Fruit fly (Drosophila melanogaster) whole organism, embryonic: ENCODE data around the gene Mo25.

Source experiments
- Antp ChIP-seq: fragments of 200-800 bp; sonication (Bioruptor generic); optimal IDR thresholded peaks from 3 replicates; lab custom pipeline; 2016; ENCODE audit warnings: missing biosample characterization, missing genetic modification characterization
- Asciz ChIP-seq: fragments of 200-800 bp; sonication (Bioruptor generic); optimal IDR thresholded peaks from 2 replicates; lab custom pipeline; 2017; ENCODE audit warnings: missing biosample characterization, mild to moderate bottlenecking, missing genetic modification characterization, missing genetic modification reagents
- Bteb2 ChIP-seq: fragments of 200-800 bp; sonication (Bioruptor generic); optimal IDR thresholded peaks from 2 replicates; lab custom pipeline; 2016; ENCODE audit warnings: missing biosample characterization, missing genetic modification characterization
- CG10543 ChIP-seq: fragments of 200-800 bp; sonication (Bioruptor generic); optimal IDR thresholded peaks from 3 replicates; lab custom pipeline; 2017; ENCODE audit warnings: missing biosample characterization, mild to moderate bottlenecking, missing genetic modification characterization, moderate library complexity
- CG11093 ChIP-seq: fragments of 200-800 bp; sonication (Bioruptor generic); IDR thresholded peaks from 3 replicates; pipeline ENCODE4 v1.3.6; 2022; ENCODE audit warnings: missing biosample characterization, missing genetic modification characterization
- CG11560 ChIP-seq: fragments of 200-800 bp; sonication (Bioruptor generic); IDR thresholded peaks from 3 replicates; pipeline ENCODE4 v1.3.6; 2022; ENCODE audit warnings: missing biosample characterization, missing genetic modification characterization
- CG11695 ChIP-seq: fragments of 200-800 bp; sonication (Bioruptor generic); IDR thresholded peaks from 3 replicates; pipeline ENCODE4 v1.3.6; 2022; ENCODE audit warnings: missing biosample characterization, missing genetic modification characterization
- CG11723 ChIP-seq: fragments of 200-800 bp; sonication (Bioruptor generic); optimal IDR thresholded peaks from 2 replicates; lab custom pipeline; 2017; ENCODE audit warnings: missing biosample characterization, mild to moderate bottlenecking, missing genetic modification characterization
- CG12071 ChIP-seq: fragments of 200-800 bp; sonication (Bioruptor generic); optimal IDR thresholded peaks from 3 replicates; lab custom pipeline; 2018; ENCODE audit warnings: missing biosample characterization, mild to moderate bottlenecking, missing genetic modification characterization
- CG1233 ChIP-seq: fragments of 200-800 bp; sonication (Bioruptor generic); optimal IDR thresholded peaks from 4 replicates; lab custom pipeline; 2018; ENCODE audit warnings: missing biosample characterization, mild to moderate bottlenecking, missing genetic modification characterization
- CG13894 ChIP-seq: fragments of 200-800 bp; sonication (Bioruptor generic); optimal IDR thresholded peaks from 3 replicates; lab custom pipeline; 2018; ENCODE audit warnings: missing biosample characterization, mild to moderate bottlenecking, missing genetic modification characterization, moderate library complexity
- CG15601 ChIP-seq: fragments of 200-800 bp; sonication (Bioruptor generic); optimal IDR thresholded peaks from 3 replicates; lab custom pipeline; 2019; ENCODE audit warnings: missing biosample characterization, mild to moderate bottlenecking, missing genetic modification characterization, moderate library complexity
- CG1603 ChIP-seq: fragments of 200-800 bp; sonication (Bioruptor generic); optimal IDR thresholded peaks from 2 replicates; lab custom pipeline; 2019; ENCODE audit warnings: missing biosample characterization, mild to moderate bottlenecking, missing genetic modification characterization, moderate library complexity
- CG16779 ChIP-seq: fragments of 200-800 bp; sonication (Bioruptor generic); IDR thresholded peaks from 2 replicates; pipeline ENCODE4 v1.3.6; 2022; ENCODE audit warnings: missing biosample characterization, missing genetic modification characterization
- CG17385 ChIP-seq: fragments of 200-800 bp; sonication (Bioruptor generic); optimal IDR thresholded peaks from 3 replicates; lab custom pipeline; 2018; ENCODE audit warnings: missing biosample characterization, mild to moderate bottlenecking, missing genetic modification characterization
- CG1792 ChIP-seq: fragments of 200-800 bp; sonication (Bioruptor generic); optimal IDR thresholded peaks from 2 replicates; lab custom pipeline; 2016; ENCODE audit warnings: missing biosample characterization, missing genetic modification characterization
- CG18262 ChIP-seq: fragments of 200-800 bp; optimal IDR thresholded peaks from 3 replicates; lab custom pipeline; 2019; ENCODE audit warnings: missing biosample characterization, mild to moderate bottlenecking, missing genetic modification characterization, moderate library complexity
- CG18599 ChIP-seq: fragments of 200-800 bp; sonication (Bioruptor generic); optimal IDR thresholded peaks from 3 replicates; lab custom pipeline; 2017; ENCODE audit warnings: missing biosample characterization, missing genetic modification characterization, mild to moderate bottlenecking, moderate library complexity, missing genetic modification reagents
- CG32767 ChIP-seq: fragments of 200-800 bp; sonication (Bioruptor generic); IDR thresholded peaks from 2 replicates; pipeline ENCODE4 v1.3.6; 2022; ENCODE audit warnings: missing biosample characterization, missing genetic modification characterization
- CG4854 ChIP-seq: fragments of 200-800 bp; sonication (Bioruptor generic); optimal IDR thresholded peaks from 2 replicates; lab custom pipeline; 2016; ENCODE audit warnings: missing biosample characterization, missing genetic modification characterization, inconsistent platforms
- CG6791 ChIP-seq: fragments of 200-800 bp; sonication (Bioruptor generic); IDR thresholded peaks from 3 replicates; pipeline ENCODE4 v1.3.6; 2022; ENCODE audit warnings: missing biosample characterization, missing genetic modification characterization; ENCODE audit not compliant: partially characterized antibody
- CG8290 ChIP-seq, 3 experiments: fragments of 200-800 bp; sonication (Bioruptor generic); optimal IDR thresholded peaks; 2 replicates each; lab custom pipeline; 2016 to 2019; ENCODE audit warnings: missing biosample characterization in 3 of 3, missing genetic modification characterization in 3 of 3, mild to moderate bottlenecking in 2 of 3, moderate library complexity in 1 of 3
- CG9609 ChIP-seq: fragments of 200-800 bp; sonication (Bioruptor generic); optimal IDR thresholded peaks from 3 replicates; lab custom pipeline; 2016; ENCODE audit warnings: missing biosample characterization, missing genetic modification characterization
- CkIIα-i1 ChIP-seq: fragments of 200-800 bp; sonication (Bioruptor generic); IDR thresholded peaks from 2 replicates; pipeline ENCODE4 v1.3.6; 2022; ENCODE audit warnings: missing biosample characterization, missing genetic modification characterization
- Dref ChIP-seq: fragments of 200-800 bp; sonication (Bioruptor generic); IDR thresholded peaks from 2 replicates; pipeline ENCODE4 v1.3.6; 2022; ENCODE audit warnings: missing biosample characterization, missing genetic modification characterization
- Drgx ChIP-seq: fragments of 200-800 bp; sonication (Bioruptor generic); IDR thresholded peaks from 2 replicates; pipeline ENCODE4 v1.3.6; 2022; ENCODE audit warnings: missing biosample characterization, missing genetic modification characterization
- Eip74EF ChIP-seq, 2 experiments: fragments of 200-800 bp in 1 of 2; fragments of >200 bp in 1 of 2; sonication (Bioruptor generic) in 1 of 2; optimal IDR thresholded peaks; 2 replicates each; lab custom pipeline; 2017 to 2019; ENCODE audit warnings: missing biosample characterization in 2 of 2, missing genetic modification characterization in 2 of 2, mild to moderate bottlenecking in 1 of 2, moderate library complexity in 1 of 2
- Hand ChIP-seq: fragments of 200-800 bp; sonication (Bioruptor generic); optimal IDR thresholded peaks from 2 replicates; lab custom pipeline; 2017; ENCODE audit warnings: mild to moderate bottlenecking, missing biosample characterization, missing genetic modification reagents, missing genetic modification characterization
- Hsf ChIP-seq: fragments of 200-800 bp; sonication (Bioruptor generic); optimal IDR thresholded peaks from 3 replicates; lab custom pipeline; 2016; ENCODE audit warnings: missing biosample characterization, missing genetic modification characterization
- Mrtf ChIP-seq: fragments of 200-800 bp; sonication (Bioruptor generic); IDR thresholded peaks from 3 replicates; pipeline ENCODE4 v1.3.6; 2022; ENCODE audit warnings: missing biosample characterization, missing genetic modification characterization
- Opbp ChIP-seq: fragments of 200-800 bp; sonication (Bioruptor generic); IDR thresholded peaks from 3 replicates; pipeline ENCODE4 v1.3.6; 2022; ENCODE audit warnings: missing biosample characterization, missing genetic modification characterization; ENCODE audit not compliant: partially characterized antibody
- Pdp1 ChIP-seq, 2 experiments: fragments of 200-800 bp; sonication (Bioruptor generic); optimal IDR thresholded peaks; 3 replicates each; lab custom pipeline; 2016; ENCODE audit warnings: missing biosample characterization in 2 of 2, missing genetic modification characterization in 2 of 2, mild to moderate bottlenecking in 1 of 2, moderate library complexity in 1 of 2
- Sin3A ChIP-seq: fragments of >200 bp; optimal IDR thresholded peaks from 2 replicates; lab custom pipeline; 2018
- Sox100B ChIP-seq: fragments of 200-800 bp; sonication (Bioruptor generic); optimal IDR thresholded peaks from 3 replicates; lab custom pipeline; 2018; ENCODE audit warnings: missing biosample characterization, mild to moderate bottlenecking, missing genetic modification characterization
- Spps ChIP-seq: fragments of 200-800 bp; sonication (Bioruptor generic); optimal IDR thresholded peaks from 2 replicates; lab custom pipeline; 2018; ENCODE audit warnings: missing biosample characterization, mild to moderate bottlenecking, missing genetic modification characterization
- Sry-β ChIP-seq: fragments of 200-800 bp; sonication (Bioruptor generic); optimal IDR thresholded peaks from 2 replicates; lab custom pipeline; 2018; ENCODE audit warnings: missing biosample characterization, mild to moderate bottlenecking, missing genetic modification characterization, moderate library complexity
- Stat92E ChIP-seq, 3 experiments: fragments of >200 bp in 2 of 3; fragments of 200-800 bp in 1 of 3; sonication (Bioruptor generic) in 1 of 3; optimal IDR thresholded peaks; 2 replicates each; lab custom pipeline; 2017 to 2019; ENCODE audit warnings: missing biosample characterization in 3 of 3, missing genetic modification characterization in 3 of 3, mild to moderate bottlenecking in 1 of 3, moderate library complexity in 1 of 3
- bbx ChIP-seq: fragments of 200-800 bp; sonication (Bioruptor generic); IDR thresholded peaks from 2 replicates; pipeline ENCODE4 v1.3.6; 2022; ENCODE audit warnings: missing biosample characterization, missing genetic modification characterization; ENCODE audit not compliant: partially characterized antibody
- br ChIP-seq: fragments of >200 bp; optimal IDR thresholded peaks from 2 replicates; lab custom pipeline; 2017
- cad ChIP-seq: fragments of >200 bp; optimal IDR thresholded peaks from 2 replicates; lab custom pipeline; 2017; ENCODE audit warnings: missing biosample characterization, missing genetic modification characterization
- cas ChIP-seq: fragments of 200-800 bp; sonication (Bioruptor generic); IDR thresholded peaks from 2 replicates; pipeline ENCODE4 v1.3.6; 2022; ENCODE audit warnings: missing biosample characterization, missing genetic modification characterization
- ham ChIP-seq: fragments of 200-800 bp; sonication (Bioruptor generic); IDR thresholded peaks from 2 replicates; pipeline ENCODE4 v1.3.6; 2022; ENCODE audit warnings: missing biosample characterization, missing genetic modification characterization
- her ChIP-seq: fragments of 200-800 bp; sonication (Bioruptor generic); optimal IDR thresholded peaks from 2 replicates; lab custom pipeline; 2016; ENCODE audit warnings: missing biosample characterization, missing genetic modification characterization
- jumu ChIP-seq: fragments of 200-800 bp; sonication (Bioruptor generic); optimal IDR thresholded peaks from 3 replicates; lab custom pipeline; 2016; ENCODE audit warnings: missing biosample characterization, missing genetic modification characterization
- lmd ChIP-seq: fragments of 200-800 bp; sonication (Bioruptor generic); IDR thresholded peaks from 2 replicates; pipeline ENCODE4 v1.3.6; 2022; ENCODE audit warnings: missing biosample characterization, missing genetic modification characterization
- mld ChIP-seq: fragments of 200-800 bp; sonication (Bioruptor generic); IDR thresholded peaks from 3 replicates; pipeline ENCODE4 v1.3.6; 2022; ENCODE audit warnings: missing biosample characterization, missing genetic modification characterization; ENCODE audit not compliant: partially characterized antibody
- nmo ChIP-seq: fragments of 200-800 bp; sonication (Bioruptor generic); optimal IDR thresholded peaks from 2 replicates; lab custom pipeline; 2018; ENCODE audit warnings: missing biosample characterization, mild to moderate bottlenecking, missing genetic modification characterization, moderate library complexity
- onecut ChIP-seq: fragments of 200-800 bp; sonication (Bioruptor generic); IDR thresholded peaks from 2 replicates; pipeline ENCODE4 v1.3.6; 2022; ENCODE audit warnings: missing biosample characterization, missing genetic modification characterization
- pnt ChIP-seq: fragments of 200-800 bp; sonication (Bioruptor generic); optimal IDR thresholded peaks from 3 replicates; lab custom pipeline; 2016; ENCODE audit warnings: missing biosample characterization, missing genetic modification characterization
- sima ChIP-seq: fragments of 200-800 bp; sonication (Bioruptor generic); optimal IDR thresholded peaks from 2 replicates; lab custom pipeline; 2016; ENCODE audit warnings: missing biosample characterization, missing genetic modification characterization
- trem ChIP-seq: fragments of 200-800 bp; optimal IDR thresholded peaks from 3 replicates; lab custom pipeline; 2019; ENCODE audit warnings: missing biosample characterization, mild to moderate bottlenecking, missing genetic modification characterization, moderate library complexity

Mo25 gene

DNA sequence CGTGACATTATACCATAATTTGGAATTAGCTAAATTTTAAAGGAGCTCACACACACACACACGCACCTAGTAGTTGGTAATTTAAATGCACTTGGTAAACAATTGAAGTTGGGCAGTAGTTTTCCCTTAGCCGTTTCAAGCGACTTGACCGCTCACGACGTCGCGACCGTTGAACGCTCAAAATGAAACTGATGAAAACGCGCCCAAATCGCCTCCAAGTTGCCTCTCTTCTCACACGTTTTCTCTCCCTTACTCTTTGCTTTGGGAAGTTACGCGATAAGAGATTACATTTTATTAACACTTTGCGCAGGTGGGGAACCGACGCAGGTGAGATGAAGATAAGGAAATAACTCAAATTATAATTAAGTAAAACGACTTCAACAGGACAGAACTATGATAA, 43.1 kb downstream of the Mo25 start (continued):
- TF ChIP-seq CG1792 (GFP tag; lab: Kevin White, UChicago), result no peak
- TF ChIP-seq Hsf, result no peak
- TF ChIP-seq bbx (GFP tag; lab: Robert Waterston, UW), result peak; percentile 47; the same call in 1 of the 2 replicates
- TF ChIP-seq CG11093 (GFP tag; lab: Robert Waterston, UW), result no peak
- no peak for TF ChIP-seq CG11560 (tag; lab: Robert Waterston, UW)
- no peak for TF ChIP-seq cas (GFP tag; lab: Robert Waterston, UW)
- TF ChIP-seq Drgx (GFP tag; lab: Robert Waterston, UW), result no peak
- no peak for TF ChIP-seq onecut (GFP tag; lab: Robert Waterston, UW)
- TF ChIP-seq CG10543 (GFP tag; lab: Kevin White, UChicago), result peak; percentile 12
- TF ChIP-seq CG11695, result 0 out of 3 replicates have a peak, but pooled peaks have one; percentile 26
- no peak for TF ChIP-seq CG9609 (GFP tag; lab: Kevin White, UChicago)
- TF ChIP-seq Antp (GFP tag; lab: Kevin White, UChicago), result no peak
- no peak for TF ChIP-seq sima (GFP tag; lab: Kevin White, UChicago)
- no peak for TF ChIP-seq Sin3A (lab: Kevin White, UChicago)
- no peak for TF ChIP-seq jumu (GFP tag; lab: Kevin White, UChicago)
- no peak for TF ChIP-seq Sry-β (GFP tag; lab: Kevin White, UChicago)
- no peak for TF ChIP-seq CG8290 (GFP tag; optimal IDR thresholded peaks at IDR 0.05; lab: Kevin White, UChicago)
- TF ChIP-seq CG8290 (tag; optimal IDR thresholded peaks at IDR 0.05; lab: Kevin White, UChicago), result peak in 1 of 2 experiments; percentile 40
- TF ChIP-seq Bteb2 (GFP tag; lab: Kevin White, UChicago), result no peak
- TF ChIP-seq her (GFP tag; lab: Kevin White, UChicago), result no peak
- TF ChIP-seq CG18599 (GFP tag; lab: Kevin White, UChicago), result no peak
- no peak for TF ChIP-seq CkIIα-i1
- no peak for TF ChIP-seq CG32767
- TF ChIP-seq CG4854, result no peak
- TF ChIP-seq CG6791 (GFP tag; lab: Robert Waterston, UW), result 0 out of 3 replicates have a peak, but pooled peaks have one; percentile 6
- no peak for TF ChIP-seq CG12071 (GFP tag; lab: Kevin White, UChicago)
- no peak for TF ChIP-seq Spps (tag; lab: Kevin White, UChicago)
- TF ChIP-seq CG13894, result no peak
- TF ChIP-seq Eip74EF (GFP tag; optimal IDR thresholded peaks at IDR 0.05; lab: Kevin White, UChicago), result no peak
- TF ChIP-seq mld (GFP tag; lab: Robert Waterston, UW), result no peak
- TF ChIP-seq CG16779, result no peak
- no peak for TF ChIP-seq br (lab: Kevin White, UChicago)
- TF ChIP-seq Hand (GFP tag; lab: Kevin White, UChicago), result no peak
- no peak for TF ChIP-seq nmo
- no peak for TF ChIP-seq CG18262 (tag; lab: Kevin White, UChicago)
- TF ChIP-seq lmd (GFP tag; lab: Robert Waterston, UW), result no peak
- no peak for TF ChIP-seq Mrtf (GFP tag; lab: Robert Waterston, UW)
- TF ChIP-seq cad (GFP tag; lab: Kevin White, UChicago), result no peak
- TF ChIP-seq Asciz, result no peak
- TF ChIP-seq CG15601 (tag; lab: Kevin White, UChicago), result peak; percentile 27
- no peak for TF ChIP-seq pnt (GFP tag; lab: Kevin White, UChicago)
- no peak for TF ChIP-seq CG1233
- TF ChIP-seq Stat92E (GFP tag; optimal IDR thresholded peaks at IDR 0.05; lab: Kevin White, UChicago), result no peak
- peak; percentile 35 for TF ChIP-seq CG17385 (GFP tag; lab: Kevin White, UChicago)
- TF ChIP-seq CG1603 (tag; lab: Kevin White, UChicago), result no peak
- no peak for TF ChIP-seq ham (GFP tag; lab: Robert Waterston, UW)
- no peak; the same call in 2 of the 3 replicates for TF ChIP-seq Opbp
- no peak for TF ChIP-seq Dref (GFP tag; lab: Robert Waterston, UW)
- TF ChIP-seq Sox100B (GFP tag; lab: Kevin White, UChicago), result no peak
- peak in 1 of 2 experiments; percentile 75 for TF ChIP-seq Pdp1 (GFP tag; optimal IDR thresholded peaks at IDR 0.05; lab: Kevin White, UChicago)
- no peak for TF ChIP-seq trem (tag; lab: Kevin White, UChicago)
- TF ChIP-seq CG11723 (GFP tag; lab: Kevin White, UChicago), result no peak
